Worm (Caenorhabditis elegans) whole organism, early embryonic: ENCODE measurements around the gene fbxc-51.

Source experiments
- B0310.2 ChIP-seq: sonication (generic microtip); optimal IDR thresholded peaks from 2 replicates; lab custom pipeline; 2016; ENCODE audit warnings: mild to moderate bottlenecking, missing genetic modification characterization, missing compliant biosample characterization
- F13C5.2 ChIP-seq: sonication (generic microtip); optimal IDR thresholded peaks from 2 replicates; lab custom pipeline; 2017; ENCODE audit warnings: mild to moderate bottlenecking, missing genetic modification characterization, inconsistent platforms, missing compliant biosample characterization
- ama-1 ChIP-seq: fragments of 150-350 bp; optimal IDR thresholded peaks from 2 replicates; lab custom pipeline; 2014
- ceh-36 ChIP-seq: sonication (generic microtip); optimal IDR thresholded peaks from 2 replicates; lab custom pipeline; 2016; ENCODE audit warnings: missing genetic modification characterization, inconsistent platforms, missing compliant biosample characterization
- ets-7 ChIP-seq: sonication (generic microtip); optimal IDR thresholded peaks from 2 replicates; lab custom pipeline; 2016; ENCODE audit warnings: missing genotype, missing genetic modification characterization, missing compliant biosample characterization
- flt-1 ChIP-seq: fragments of 200-800 bp; sonication (Bioruptor generic); IDR thresholded peaks from 2 replicates; pipeline ENCODE4 v1.3.6; 2022; ENCODE audit warnings: missing genetic modification characterization, missing compliant biosample characterization
- pes-1 ChIP-seq: fragments of 200-800 bp; sonication (Bioruptor generic); IDR thresholded peaks from 2 replicates; pipeline ENCODE4 v1.3.6; 2022; ENCODE audit warnings: missing genetic modification reagents, missing genetic modification characterization, missing compliant biosample characterization
- scrt-1 ChIP-seq: fragments of 200-800 bp; sonication (Bioruptor generic); IDR thresholded peaks from 2 replicates; pipeline ENCODE4 v1.3.6; 2022; ENCODE audit warnings: missing genetic modification characterization, missing compliant biosample characterization
- sea-1 ChIP-seq: fragments of 200-800 bp; sonication (Bioruptor generic); conservative IDR thresholded peaks from 2 replicates; pipeline ENCODE4 v1.3.6; 2022; ENCODE audit warnings: missing genetic modification characterization, missing compliant biosample characterization
- tra-4 ChIP-seq: sonication (generic microtip); optimal IDR thresholded peaks from 2 replicates; lab custom pipeline; 2017; ENCODE audit warnings: missing genetic modification characterization, missing compliant biosample characterization

DNA sequence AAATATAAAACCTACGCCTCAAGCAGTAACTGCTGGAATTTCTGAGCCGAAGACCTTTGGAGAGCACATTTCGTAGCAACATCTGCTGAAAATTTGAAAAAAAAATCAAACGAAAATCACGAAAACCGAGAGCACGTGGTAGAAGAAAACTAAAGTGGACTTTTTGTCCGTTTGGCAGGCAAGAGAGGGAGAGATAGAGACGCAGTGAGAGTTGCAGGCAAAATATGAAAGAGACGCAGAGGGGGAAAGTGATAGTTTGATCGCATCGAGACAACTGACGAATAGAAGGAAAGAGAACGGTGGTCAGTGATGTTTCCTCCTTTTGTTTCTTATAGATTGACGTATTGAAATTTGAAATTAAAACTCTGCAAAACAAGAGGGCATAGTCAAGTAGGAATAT is 20.1 kb upstream of the fbxc-51 start, which contains the start of the genes acdh-9 and F28A10.13:
- TF ChIP-seq ets-7 (tag; lab: Kevin White, UChicago), result no peak
- TF ChIP-seq tra-4 (tag; lab: Kevin White, UChicago), result no peak
- TF ChIP-seq ama-1 (lab: Kevin White, UChicago), result no peak
- no peak for TF ChIP-seq scrt-1
- TF ChIP-seq F13C5.2, result no peak
- no peak for TF ChIP-seq sea-1 (GFP tag; lab: Robert Waterston, UW)
- no peak for TF ChIP-seq flt-1 (GFP tag; lab: Robert Waterston, UW)
- no peak for TF ChIP-seq B0310.2
- TF ChIP-seq pes-1 (GFP tag; lab: Robert Waterston, UW), result no peak
- TF ChIP-seq ceh-36, result no peak
